Worm (Caenorhabditis elegans) whole organism, mixed stage, embryonic: ENCODE results near the gene str-228.

Experiments
- M03D4.4 ChIP-seq: sonication (generic microtip); optimal IDR thresholded peaks from 2 replicates; lab custom pipeline; 2017; ENCODE audit warnings: mild to moderate bottlenecking, missing genetic modification characterization, missing compliant biosample characterization
- bed-3 ChIP-seq: fragments of 200-800 bp; sonication (Bioruptor generic); optimal IDR thresholded peaks from 3 replicates; lab custom pipeline; 2018; ENCODE audit warnings: mild to moderate bottlenecking, missing genetic modification characterization, moderate library complexity, missing compliant biosample characterization
- blmp-1 ChIP-seq: fragments of 150-350 bp; optimal IDR thresholded peaks from 2 replicates; lab custom pipeline; 2014; ENCODE audit warnings: missing biosample characterization, missing genetic modification characterization
- ceh-39 ChIP-seq: fragments of 150-350 bp; optimal IDR thresholded peaks from 2 replicates; lab custom pipeline; 2014; ENCODE audit warnings: missing biosample characterization, missing genetic modification characterization
- ceh-43 ChIP-seq: fragments of 200-800 bp; sonication (Bioruptor generic); optimal IDR thresholded peaks from 2 replicates; lab custom pipeline; 2018; ENCODE audit warnings: mild to moderate bottlenecking, missing genetic modification characterization, moderate library complexity, missing compliant biosample characterization
- ceh-83 ChIP-seq: fragments of 200-800 bp; sonication (Bioruptor generic); optimal IDR thresholded peaks from 2 replicates; lab custom pipeline; 2018; ENCODE audit warnings: mild to moderate bottlenecking, missing genetic modification characterization, missing compliant biosample characterization
- ces-1 ChIP-seq: fragments of 150-350 bp; optimal IDR thresholded peaks from 2 replicates; lab custom pipeline; 2014; ENCODE audit warnings: missing biosample characterization, missing genetic modification reagents, missing genetic modification characterization
- cnd-1 ChIP-seq: fragments of 200-800 bp; sonication (Bioruptor generic); optimal IDR thresholded peaks from 2 replicates; lab custom pipeline; 2018; ENCODE audit warnings: mild to moderate bottlenecking, missing genetic modification characterization, missing compliant biosample characterization
- drap-1 ChIP-seq: fragments of 200-800 bp; sonication (Bioruptor generic); optimal IDR thresholded peaks from 3 replicates; lab custom pipeline; 2018; ENCODE audit warnings: mild to moderate bottlenecking, missing genetic modification characterization, missing compliant biosample characterization
- elt-1 ChIP-seq: sonication (generic microtip); optimal IDR thresholded peaks from 2 replicates; lab custom pipeline; 2017; ENCODE audit warnings: missing genetic modification characterization, mild to moderate bottlenecking, missing compliant biosample characterization, antibody characterized with exemption, moderate library complexity, borderline replicate concordance; ENCODE audit not compliant: insufficient read depth
- elt-3 ChIP-seq: fragments of 150-350 bp; optimal IDR thresholded peaks from 2 replicates; lab custom pipeline; 2014; ENCODE audit warnings: missing biosample characterization, missing genetic modification characterization
- flh-1 ChIP-seq: fragments of 200-800 bp; sonication (Bioruptor generic); optimal IDR thresholded peaks from 2 replicates; lab custom pipeline; 2018; ENCODE audit warnings: mild to moderate bottlenecking, missing genetic modification characterization, moderate library complexity, missing compliant biosample characterization
- ham-2 ChIP-seq: fragments of 200-800 bp; sonication (Bioruptor generic); optimal IDR thresholded peaks from 2 replicates; lab custom pipeline; 2018; ENCODE audit warnings: mild to moderate bottlenecking, missing genetic modification characterization, missing compliant biosample characterization
- hlh-1 ChIP-seq: fragments of 150-350 bp; optimal IDR thresholded peaks from 2 replicates; lab custom pipeline; 2014; ENCODE audit warnings: missing biosample characterization, missing genetic modification reagents, missing genetic modification characterization
- lin-13 ChIP-seq: fragments of 150-350 bp; optimal IDR thresholded peaks from 2 replicates; lab custom pipeline; 2014; ENCODE audit warnings: missing biosample characterization, missing genetic modification characterization
- lin-32 ChIP-seq: fragments of 200-800 bp; sonication (Bioruptor generic); optimal IDR thresholded peaks from 2 replicates; lab custom pipeline; 2018; ENCODE audit warnings: mild to moderate bottlenecking, missing genetic modification characterization, missing compliant biosample characterization
- lsy-2 ChIP-seq: fragments of 150-350 bp; optimal IDR thresholded peaks from 2 replicates; lab custom pipeline; 2014; ENCODE audit warnings: missing biosample characterization, missing genetic modification characterization
- mep-1 ChIP-seq: fragments of 150-350 bp; optimal IDR thresholded peaks from 2 replicates; lab custom pipeline; 2017; ENCODE audit warnings: missing biosample characterization, missing genetic modification reagents, missing genetic modification characterization, inconsistent platforms
- mls-2 ChIP-seq: sonication (generic microtip); optimal IDR thresholded peaks from 2 replicates; lab custom pipeline; 2016; ENCODE audit warnings: mild to moderate bottlenecking, missing genetic modification characterization, moderate library complexity, missing compliant biosample characterization
- nhr-12 ChIP-seq: fragments of 150-350 bp; optimal IDR thresholded peaks from 2 replicates; lab custom pipeline; 2014; ENCODE audit warnings: missing biosample characterization, missing genetic modification characterization
- nhr-2 ChIP-seq: fragments of 150-350 bp; optimal IDR thresholded peaks from 2 replicates; lab custom pipeline; 2014; ENCODE audit warnings: missing biosample characterization, missing genetic modification characterization
- nhr-28 ChIP-seq: fragments of 150-350 bp; optimal IDR thresholded peaks from 2 replicates; lab custom pipeline; 2014; ENCODE audit warnings: missing biosample characterization, missing genetic modification characterization
- nhr-76 ChIP-seq: sonication (generic microtip); optimal IDR thresholded peaks from 2 replicates; lab custom pipeline; 2017; ENCODE audit warnings: missing biosample characterization, missing genetic modification characterization
- pha-4 ChIP-seq: fragments of 150-350 bp; optimal IDR thresholded peaks from 2 replicates; lab custom pipeline; 2018; ENCODE audit warnings: missing biosample characterization, missing genetic modification reagents, missing genetic modification characterization
- snpc-4 ChIP-seq: fragments of 150-350 bp; optimal IDR thresholded peaks from 2 replicates; lab custom pipeline; 2014; ENCODE audit warnings: missing biosample characterization, missing genetic modification characterization
- tbx-8 ChIP-seq: fragments of 200-800 bp; sonication (Bioruptor generic); optimal IDR thresholded peaks from 2 replicates; lab custom pipeline; 2018; ENCODE audit warnings: mild to moderate bottlenecking, missing genetic modification characterization, moderate library complexity, missing compliant biosample characterization
- unc-120 ChIP-seq: sonication (generic microtip); optimal IDR thresholded peaks from 2 replicates; lab custom pipeline; 2017; ENCODE audit warnings: missing genetic modification characterization, missing compliant biosample characterization; ENCODE audit not compliant: poor library complexity, severe bottlenecking
- unc-62 ChIP-seq: fragments of 150-350 bp; optimal IDR thresholded peaks from 2 replicates; lab custom pipeline; 2014; ENCODE audit warnings: missing biosample characterization, missing genetic modification reagents, missing genetic modification characterization
- zip-8 ChIP-seq: fragments of 150-350 bp; optimal IDR thresholded peaks from 2 replicates; lab custom pipeline; 2014; ENCODE audit warnings: missing biosample characterization, missing genetic modification characterization
- ztf-11 ChIP-seq: fragments of 150-350 bp; optimal IDR thresholded peaks from 2 replicates; lab custom pipeline; 2014; ENCODE audit warnings: missing biosample characterization, missing genetic modification characterization

str-228 gene

ce11 chrV:3526882-3527281, 16.9 kb downstream of the str-228 start, which contains the start of gene str-260:
Gene str-260 (plus strand): TSS chrV:3527182.
- TF ChIP-seq ham-2 (GFP tag; lab: Kevin White, UChicago) (no peak), tbx-8 (no peak), unc-120 (tag; lab: Kevin White, UChicago) (no peak), lin-32 (no peak), M03D4.4 (tag; lab: Kevin White, UChicago) (no peak), pha-4 (tag; lab: Kevin White, UChicago) (no peak), lsy-2 (tag; lab: Kevin White, UChicago) (no peak), mep-1 (tag; lab: Kevin White, UChicago) (no peak), flh-1 (GFP tag; lab: Kevin White, UChicago) (no peak), hlh-1 (tag; lab: Kevin White, UChicago) (no peak), nhr-12 (no peak), snpc-4 (tag; lab: Kevin White, UChicago) (no peak), elt-1 (tag; lab: Kevin White, UChicago) (no peak), drap-1 (no peak), nhr-2 (no peak), elt-3 (no peak), cnd-1 (tag; lab: Kevin White, UChicago) (no peak), lin-13 (no peak), ceh-83 (no peak)

ce11 chrV:3530403-3530802, 20.4 kb downstream of the str-228 start, which contains the start of gene srbc-66:
Gene srbc-66 (plus strand): TSS chrV:3530703.
- no peak for TF ChIP-seq ceh-83
- TF ChIP-seq nhr-2, result no peak

ce11 chrV:3535260-3535659, 25.3 kb downstream of the str-228 start, which contains the start of gene nhr-221:
Gene nhr-221 (minus strand): TSS chrV:3535360.
- TF ChIP-seq ham-2 (GFP tag; lab: Kevin White, UChicago), result no peak
- no peak for TF ChIP-seq bed-3 (GFP tag; lab: Kevin White, UChicago)
- no peak for TF ChIP-seq ztf-11 (tag; lab: Kevin White, UChicago)
- no peak for TF ChIP-seq nhr-28 (tag; lab: Kevin White, UChicago)
- no peak for TF ChIP-seq tbx-8
- TF ChIP-seq snpc-4 (tag; lab: Kevin White, UChicago), result no peak
- no peak for TF ChIP-seq ceh-83
- TF ChIP-seq drap-1, result no peak
- TF ChIP-seq, all 35 proteins: peak for 0

- TF ChIP-seq zip-8 (tag; lab: Kevin White, UChicago) (no peak), M03D4.4 (tag; lab: Kevin White, UChicago) (no peak), cnd-1 (tag; lab: Kevin White, UChicago) (no peak), elt-1 (tag; lab: Kevin White, UChicago) (no peak), nhr-76 (tag; lab: Kevin White, UChicago) (no peak), unc-62 (GFP tag; lab: Kevin White, UChicago) (no peak), tbx-8 (no peak), blmp-1 (tag; lab: Kevin White, UChicago) (no peak), nhr-2 (no peak), lsy-2 (tag; lab: Kevin White, UChicago) (no peak), drap-1 (no peak), ces-1 (GFP tag; lab: Kevin White, UChicago) (no peak), flh-1 (GFP tag; lab: Kevin White, UChicago) (no peak), ceh-43 (no peak), snpc-4 (tag; lab: Kevin White, UChicago) (no peak), mls-2 (tag; lab: Kevin White, UChicago) (no peak), ceh-39 (tag; lab: Kevin White, UChicago) (no peak), lin-13 (no peak), nhr-12 (no peak)
- TF ChIP-seq, all 35 proteins: peak for 0
These were observed 28.3 kb downstream of the str-228 start, which contains the start of gene nhr-93 for ce11 chrV:3538307-3538706. Gene nhr-93 (minus strand): TSS chrV:3538407.

ce11 chrV:3541117-3541516, 31.1 kb downstream of the str-228 start, which contains the start of gene srbc-67:
Gene srbc-67 (minus strand): TSS chrV:3541217.
- no peak for TF ChIP-seq elt-1 (tag; lab: Kevin White, UChicago)
- TF ChIP-seq tbx-8, result no peak
- no peak for TF ChIP-seq mls-2 (tag; lab: Kevin White, UChicago)
